Worm (Caenorhabditis elegans) whole organism, young adult: Measurements from ENCODE around the gene mul-1.

Experiments
- chd-7 ChIP-seq: sonication (generic microtip); optimal IDR thresholded peaks from 2 replicates; lab custom pipeline; 2016; ENCODE audit warnings: mild to moderate bottlenecking, missing genetic modification characterization, moderate library complexity, missing compliant biosample characterization
- ets-4 ChIP-seq: fragments of 200-800 bp; sonication (Bioruptor generic); optimal IDR thresholded peaks from 2 replicates; lab custom pipeline; 2018; ENCODE audit warnings: mild to moderate bottlenecking, missing genetic modification characterization, missing compliant biosample characterization
- hlh-12 ChIP-seq: sonication (generic microtip); optimal IDR thresholded peaks from 2 replicates; lab custom pipeline; 2016; ENCODE audit warnings: missing genetic modification characterization, missing compliant biosample characterization
- hsf-1 ChIP-seq: fragments of 200-800 bp; sonication (Bioruptor generic); IDR thresholded peaks from 2 replicates; pipeline ENCODE4 v1.3.6; 2022; ENCODE audit warnings: missing genetic modification reagents, missing genetic modification characterization, missing compliant biosample characterization
- snpc-3.4 ChIP-seq: sonication (generic microtip); optimal IDR thresholded peaks from 2 replicates; lab custom pipeline; 2017; ENCODE audit warnings: missing genetic modification characterization, mild to moderate bottlenecking, missing compliant biosample characterization, antibody characterized with exemption, moderate library complexity, missing genotype, missing genetic modification reagents

ce11 chrIV:4152143-4152542, 29.2 kb upstream of the mul-1 start, which contains the start of the genes K08D10.10 and R07C12.1:
- TF ChIP-seq snpc-3.4 (tag; lab: Kevin White, UChicago): no peak
- TF ChIP-seq chd-7: no peak
- no peak for TF ChIP-seq ets-4 (GFP tag; lab: Kevin White, UChicago)
- TF ChIP-seq hlh-12 (tag; lab: Kevin White, UChicago): no peak
- TF ChIP-seq hsf-1 (GFP tag; lab: Robert Waterston, UW): no peak
